Fruit fly (Drosophila melanogaster): Measurements from ENCODE around the gene CG13627.

The CG13627 gene

DNA sequence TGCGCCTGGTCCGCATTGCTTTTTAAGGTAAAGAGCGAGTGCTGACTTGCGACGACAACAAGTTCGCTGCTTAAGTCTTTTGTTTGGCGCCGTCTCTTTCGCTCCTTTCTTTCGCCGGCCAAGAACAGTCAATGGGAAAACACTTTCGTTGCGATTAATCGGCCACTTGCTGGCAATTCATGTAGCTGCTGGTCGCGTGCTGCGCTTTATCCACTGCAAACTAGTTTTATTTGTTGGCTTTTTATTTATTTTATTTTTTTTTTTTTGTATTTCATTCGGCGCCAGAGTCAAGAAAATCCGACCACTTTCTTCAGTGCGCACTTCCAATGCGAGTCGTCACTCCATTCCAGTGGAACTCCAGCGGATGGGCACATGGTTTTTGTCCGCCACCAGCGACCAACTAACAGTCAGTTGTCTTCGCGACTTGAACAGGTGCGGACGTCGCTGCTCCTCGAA lies at the start of gene CG13627, which contains the start of gene CG46316:
CG13627 (plus strand) TSS at position 406 of the 456 bp plus-strand sequence.
CG46316 (plus strand) TSS at position 406 of the 456 bp plus-strand sequence.
- TF ChIP-seq CG14711 (tag; optimal IDR thresholded peaks at IDR 0.05) (no peak), toe (GFP tag; optimal IDR thresholded peaks at IDR 0.05) (no peak), CG33017 (tag; optimal IDR thresholded peaks at IDR 0.05) (no peak), CG1620 (GFP tag; optimal IDR thresholded peaks at IDR 0.05) (no peak), cnc (optimal IDR thresholded peaks at IDR 0.05) (no peak), pad (GFP tag; optimal IDR thresholded peaks at IDR 0.05) (no peak), CG7045 (GFP tag; optimal IDR thresholded peaks at IDR 0.05) (no peak), CG7101 (tag; optimal IDR thresholded peaks at IDR 0.05) (no peak), Clk (GFP tag; optimal IDR thresholded peaks at IDR 0.05) (no peak), CG5204 (GFP tag; optimal IDR thresholded peaks at IDR 0.05) (no peak), bab1 (GFP tag; optimal IDR thresholded peaks at IDR 0.05) (no peak), CG11617 (GFP tag; optimal IDR thresholded peaks at IDR 0.05) (no peak), cic (GFP tag; optimal IDR thresholded peaks at IDR 0.05) (no peak), tj (GFP tag; optimal IDR thresholded peaks at IDR 0.05) (no peak), ovo (GFP tag; optimal IDR thresholded peaks at IDR 0.05) (no peak), CG12768 (GFP tag; optimal IDR thresholded peaks at IDR 0.05) (no peak), Mnt (GFP tag; optimal IDR thresholded peaks at IDR 0.05) (no peak), Crg-1 (GFP tag; optimal IDR thresholded peaks at IDR 0.05) (no peak), Hr96 (GFP tag; optimal IDR thresholded peaks at IDR 0.05) (no peak), kay (GFP tag; ENCODE audit: borderline replicate concordance) (no peak)

DNA sequence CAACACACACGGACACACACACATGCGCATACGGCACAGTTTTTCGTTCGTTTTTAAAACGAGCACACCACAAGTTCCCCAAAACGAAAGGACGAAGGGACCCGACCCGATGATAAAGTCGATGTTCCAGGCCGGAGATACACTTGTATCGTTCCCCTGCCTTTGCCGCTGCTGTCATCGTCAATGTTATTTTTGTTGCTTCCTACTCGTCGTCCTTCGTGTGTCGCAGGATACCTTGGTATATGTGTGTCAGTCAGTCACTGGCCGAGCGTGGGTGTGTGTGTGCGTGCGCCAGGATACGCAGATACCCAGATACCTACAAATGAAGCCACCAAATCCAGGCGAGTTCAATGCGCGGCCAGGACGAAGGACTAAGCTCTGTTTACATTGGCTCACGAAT lies 49.5 kb upstream of the CG13627 start:
- TF ChIP-seq Clk (GFP tag; optimal IDR thresholded peaks at IDR 0.05) (no peak), kay (GFP tag; ENCODE audit: borderline replicate concordance) (no peak), CG7101 (tag; optimal IDR thresholded peaks at IDR 0.05) (no peak), cnc (optimal IDR thresholded peaks at IDR 0.05) (no peak), Mnt (GFP tag; optimal IDR thresholded peaks at IDR 0.05) (no peak), CG14711 (tag; optimal IDR thresholded peaks at IDR 0.05) (no peak)

- no peak for TF ChIP-seq ovo (GFP tag; optimal IDR thresholded peaks at IDR 0.05)
- no peak for TF ChIP-seq cnc (optimal IDR thresholded peaks at IDR 0.05)
- TF ChIP-seq CG7045 (GFP tag; optimal IDR thresholded peaks at IDR 0.05): no peak
- TF ChIP-seq CG1620 (GFP tag; optimal IDR thresholded peaks at IDR 0.05): no peak
- TF ChIP-seq kay (GFP tag; ENCODE audit: borderline replicate concordance): no peak
- TF ChIP-seq CG33017 (tag; optimal IDR thresholded peaks at IDR 0.05): no peak
- no peak for TF ChIP-seq pad (GFP tag; optimal IDR thresholded peaks at IDR 0.05)
- no peak for TF ChIP-seq CG14711 (tag; optimal IDR thresholded peaks at IDR 0.05)
- no peak for TF ChIP-seq CG12768 (GFP tag; optimal IDR thresholded peaks at IDR 0.05)
- no peak for TF ChIP-seq tj (GFP tag; optimal IDR thresholded peaks at IDR 0.05)
- TF ChIP-seq CG5204 (GFP tag; optimal IDR thresholded peaks at IDR 0.05): no peak
- no peak for TF ChIP-seq CG7101 (tag; optimal IDR thresholded peaks at IDR 0.05)
- TF ChIP-seq bab1 (GFP tag; optimal IDR thresholded peaks at IDR 0.05): no peak
- TF ChIP-seq Clk (GFP tag; optimal IDR thresholded peaks at IDR 0.05): no peak
- TF ChIP-seq CG11617 (GFP tag; optimal IDR thresholded peaks at IDR 0.05): no peak
- no peak for TF ChIP-seq toe (GFP tag; optimal IDR thresholded peaks at IDR 0.05)
- TF ChIP-seq Hr96 (GFP tag; optimal IDR thresholded peaks at IDR 0.05): no peak
Observed at dm6 chr3R:24667538-24668207, 44.9 kb upstream of the CG13627 start.

DNA sequence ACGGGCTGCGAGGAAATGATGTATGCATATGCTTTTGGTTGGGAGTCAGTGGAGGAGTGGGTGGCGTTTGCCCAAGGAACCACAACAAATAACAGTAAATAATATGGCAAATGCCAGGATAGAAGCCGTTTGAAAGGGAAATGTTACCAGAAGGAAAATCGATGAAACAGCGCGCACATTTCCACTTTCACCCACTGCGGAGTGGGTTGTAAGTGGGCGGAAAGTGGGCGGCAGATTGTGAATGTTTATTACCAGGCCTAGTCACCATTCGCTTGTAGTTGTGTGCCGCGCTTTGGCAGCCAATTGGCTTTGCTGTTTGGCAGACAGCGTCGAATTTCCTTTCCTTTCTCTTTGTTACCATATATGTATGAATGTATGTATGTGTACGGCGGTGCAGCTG lies 40.9 kb upstream of the CG13627 start:
- no peak for TF ChIP-seq Mnt (GFP tag; optimal IDR thresholded peaks at IDR 0.05)
- TF ChIP-seq cic (GFP tag; optimal IDR thresholded peaks at IDR 0.05): no peak
- TF ChIP-seq CG7101 (tag; optimal IDR thresholded peaks at IDR 0.05): no peak
- no peak for TF ChIP-seq kay (GFP tag; ENCODE audit: borderline replicate concordance)
- TF ChIP-seq bab1 (GFP tag; optimal IDR thresholded peaks at IDR 0.05): no peak
- no peak for TF ChIP-seq CG14711 (tag; optimal IDR thresholded peaks at IDR 0.05)
- no peak for TF ChIP-seq CG33017 (tag; optimal IDR thresholded peaks at IDR 0.05)
- TF ChIP-seq CG7045 (GFP tag; optimal IDR thresholded peaks at IDR 0.05): no peak
- TF ChIP-seq Hr96 (GFP tag; optimal IDR thresholded peaks at IDR 0.05): no peak
- no peak for TF ChIP-seq tj (GFP tag; optimal IDR thresholded peaks at IDR 0.05)
- TF ChIP-seq cnc (optimal IDR thresholded peaks at IDR 0.05): no peak
- no peak for TF ChIP-seq ovo (GFP tag; optimal IDR thresholded peaks at IDR 0.05)
- TF ChIP-seq Clk (GFP tag; optimal IDR thresholded peaks at IDR 0.05): no peak
- no peak for TF ChIP-seq pad (GFP tag; optimal IDR thresholded peaks at IDR 0.05)
- no peak for TF ChIP-seq Crg-1 (GFP tag; optimal IDR thresholded peaks at IDR 0.05)
- TF ChIP-seq toe (GFP tag; optimal IDR thresholded peaks at IDR 0.05): no peak

- TF ChIP-seq CG12768 (GFP tag; optimal IDR thresholded peaks at IDR 0.05) (no peak), CG1620 (GFP tag; optimal IDR thresholded peaks at IDR 0.05) (no peak), CG11617 (GFP tag; optimal IDR thresholded peaks at IDR 0.05) (no peak), cnc (optimal IDR thresholded peaks at IDR 0.05) (no peak), CG5204 (GFP tag; optimal IDR thresholded peaks at IDR 0.05) (no peak), ovo (GFP tag; optimal IDR thresholded peaks at IDR 0.05) (no peak)
Observed at dm6 chr3R:24692863-24693262, 19.7 kb upstream of the CG13627 start.

DNA sequence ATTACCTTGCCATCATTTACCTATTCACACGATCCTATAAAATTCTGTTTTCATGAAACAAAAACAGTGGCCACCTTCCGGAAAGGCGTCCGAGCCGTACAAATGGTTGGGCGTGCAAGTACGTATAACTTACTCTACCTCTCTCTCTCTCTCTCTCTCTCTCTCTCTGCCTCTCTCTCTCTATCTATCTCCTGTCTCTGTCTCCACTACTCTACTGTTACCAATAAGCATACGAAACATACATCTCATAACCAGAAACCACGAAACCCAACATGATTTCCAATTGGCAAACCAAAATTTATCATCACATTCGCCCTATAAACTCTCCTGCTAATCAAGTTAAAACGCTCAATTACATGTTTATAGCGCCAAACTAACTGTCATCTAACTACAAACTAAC lies 13.3 kb upstream of the CG13627 start:
- TF ChIP-seq Clk (GFP tag; optimal IDR thresholded peaks at IDR 0.05) (no peak), pad (GFP tag; optimal IDR thresholded peaks at IDR 0.05) (no peak), tj (GFP tag; optimal IDR thresholded peaks at IDR 0.05) (no peak), Hr96 (GFP tag; optimal IDR thresholded peaks at IDR 0.05) (no peak), CG14711 (tag; optimal IDR thresholded peaks at IDR 0.05) (no peak), kay (GFP tag; ENCODE audit: borderline replicate concordance) (no peak), Crg-1 (GFP tag; optimal IDR thresholded peaks at IDR 0.05) (no peak), Mnt (GFP tag; optimal IDR thresholded peaks at IDR 0.05) (no peak), cnc (optimal IDR thresholded peaks at IDR 0.05) (no peak), bab1 (GFP tag; optimal IDR thresholded peaks at IDR 0.05) (no peak), CG7101 (tag; optimal IDR thresholded peaks at IDR 0.05) (no peak), CG12768 (GFP tag; optimal IDR thresholded peaks at IDR 0.05) (no peak), CG7045 (GFP tag; optimal IDR thresholded peaks at IDR 0.05) (no peak), CG11617 (GFP tag; optimal IDR thresholded peaks at IDR 0.05) (no peak), CG33017 (tag; optimal IDR thresholded peaks at IDR 0.05) (no peak), CG5204 (GFP tag; optimal IDR thresholded peaks at IDR 0.05) (no peak), toe (GFP tag; optimal IDR thresholded peaks at IDR 0.05) (no peak), CG1620 (GFP tag; optimal IDR thresholded peaks at IDR 0.05) (no peak)

Measured in whole organism, adult.